Worm (Caenorhabditis elegans): ENCODE results near the gene T27D12.6.

Gene T27D12.6

DNA sequence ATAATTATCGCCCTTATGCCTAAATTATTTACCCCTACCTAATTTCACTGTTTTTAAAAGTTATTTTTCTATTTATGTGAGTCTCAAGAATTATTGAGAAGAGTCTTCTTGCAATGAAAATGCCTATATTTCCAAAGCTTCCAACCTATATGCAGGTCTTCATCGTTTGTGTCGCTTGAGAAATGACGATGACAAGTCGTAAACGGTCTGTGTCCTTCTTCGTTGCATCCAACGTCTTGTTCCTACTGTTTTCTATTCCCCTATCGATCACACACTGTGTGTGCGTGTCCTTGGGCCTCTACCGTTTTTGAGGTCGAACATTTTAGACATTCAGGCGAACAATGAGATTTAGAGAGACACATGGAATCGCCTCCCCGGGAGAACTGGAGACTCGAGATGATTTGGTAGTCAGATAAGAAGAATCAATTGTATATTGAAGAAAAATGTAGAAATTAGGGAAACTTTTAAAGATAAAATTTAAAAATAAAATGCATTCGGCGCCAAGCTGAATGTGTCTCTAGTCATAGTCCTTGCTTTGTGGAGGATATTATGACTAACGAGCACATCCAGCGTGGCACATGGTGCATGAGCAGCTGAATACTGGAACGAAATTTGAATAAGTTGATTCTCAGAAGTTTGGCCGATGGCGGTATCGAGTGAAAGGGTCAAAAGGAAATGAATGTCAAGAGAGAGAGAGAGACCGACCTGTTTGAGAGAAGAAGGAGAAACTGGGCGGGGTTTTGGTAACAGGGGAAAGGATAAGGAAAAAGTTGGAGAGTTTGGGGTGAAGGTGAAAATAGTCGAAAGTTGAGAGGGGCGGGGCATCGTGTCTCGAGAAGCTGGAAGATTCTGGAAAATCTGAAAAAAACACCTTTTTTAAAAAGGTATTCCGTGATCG lies 45.4 kb downstream of the T27D12.6 start:
- peak; percentile 81 for TF ChIP-seq nhr-2 (tag; optimal IDR thresholded peaks at IDR 0.05)
- peak; percentile 67 for TF ChIP-seq blmp-1 (tag; optimal IDR thresholded peaks at IDR 0.05)
- no peak for TF ChIP-seq ceh-83 (GFP tag; optimal IDR thresholded peaks at IDR 0.05)
- peak; percentile 29 for TF ChIP-seq M03D4.4 (tag; optimal IDR thresholded peaks at IDR 0.05)
- TF ChIP-seq nhr-28 (tag; optimal IDR thresholded peaks at IDR 0.05), result no peak
- peak; percentile 16 for TF ChIP-seq ham-2 (GFP tag; optimal IDR thresholded peaks at IDR 0.05)
- peak; percentile 15 for TF ChIP-seq ceh-39 (tag; optimal IDR thresholded peaks at IDR 0.05)

DNA sequence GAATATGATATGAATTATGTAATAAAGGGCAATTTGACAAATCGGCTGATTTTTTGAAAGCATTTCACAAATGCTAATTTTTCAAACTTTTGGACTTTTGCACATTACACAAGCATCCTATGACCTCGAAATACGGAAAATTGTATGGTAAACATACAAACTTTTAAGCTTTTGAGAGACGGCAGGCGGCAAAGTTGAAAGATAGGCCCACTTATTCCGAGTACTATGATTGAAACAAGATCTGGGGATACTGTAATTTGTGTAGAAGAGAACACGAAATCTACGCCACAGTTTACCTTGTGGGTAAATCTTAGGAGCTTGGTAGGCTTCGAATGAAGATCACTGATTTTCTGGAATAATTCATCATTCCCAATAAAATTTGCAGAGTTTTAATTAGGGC lies 48.3 kb downstream of the T27D12.6 start, which contains the start of gene ZK930.6:
Gene ZK930.6 (plus strand): TSS at position 301 of the 400 bp plus-strand sequence.
- TF ChIP-seq bed-3 (GFP tag; optimal IDR thresholded peaks at IDR 0.05), result no peak
- TF ChIP-seq pha-4 (tag; optimal IDR thresholded peaks at IDR 0.05), result no peak
- TF ChIP-seq unc-120 (tag; optimal IDR thresholded peaks at IDR 0.05; ENCODE audit: poor library complexity, severe bottlenecking), result no peak
- TF ChIP-seq nhr-28 (tag; optimal IDR thresholded peaks at IDR 0.05), result no peak
- no peak for TF ChIP-seq cnd-1 (tag; optimal IDR thresholded peaks at IDR 0.05)
- TF ChIP-seq elt-1 (tag; optimal IDR thresholded peaks at IDR 0.05; ENCODE audit: borderline replicate concordance, insufficient read depth), result no peak
- no peak for TF ChIP-seq mep-1 (tag; optimal IDR thresholded peaks at IDR 0.05)
- TF ChIP-seq nhr-2 (tag; optimal IDR thresholded peaks at IDR 0.05), result no peak
- TF ChIP-seq unc-39 (tag; optimal IDR thresholded peaks at IDR 0.05), result no peak
- TF ChIP-seq nhr-237 (tag; optimal IDR thresholded peaks at IDR 0.05), result no peak
